Fruit fly (Drosophila melanogaster) whole organism, embryonic: ENCODE results near the gene Eig71Ei.

ENCODE experiments used
- Adf1 ChIP-seq: fragments of 200-800 bp; sonication (Bioruptor generic); IDR thresholded peaks from 2 replicates; pipeline ENCODE4 v1.3.6; 2022; ENCODE audit warnings: missing biosample characterization, missing genetic modification characterization
- CG11696 ChIP-seq: fragments of 200-800 bp; sonication (Bioruptor generic); IDR thresholded peaks from 2 replicates; pipeline ENCODE4 v1.3.6; 2022; ENCODE audit warnings: missing biosample characterization, missing genetic modification characterization
- CG13624 ChIP-seq: fragments of 200-800 bp; sonication (Bioruptor generic); optimal IDR thresholded peaks from 2 replicates; lab custom pipeline; 2016; ENCODE audit warnings: missing biosample characterization, missing genetic modification characterization
- CG13775 ChIP-seq: fragments of 200-800 bp; sonication (Bioruptor generic); optimal IDR thresholded peaks from 3 replicates; lab custom pipeline; 2017; ENCODE audit warnings: missing biosample characterization, mild to moderate bottlenecking, missing genetic modification characterization
- CG14860 ChIP-seq: fragments of 200-800 bp; sonication (Bioruptor generic); IDR thresholded peaks from 3 replicates; pipeline ENCODE4 v1.3.6; 2022; ENCODE audit warnings: missing biosample characterization, missing genetic modification characterization; ENCODE audit not compliant: partially characterized antibody
- CG15011 ChIP-seq: fragments of 200-800 bp; sonication (Bioruptor generic); optimal IDR thresholded peaks from 3 replicates; lab custom pipeline; 2018; ENCODE audit warnings: missing biosample characterization, mild to moderate bottlenecking, missing genetic modification characterization
- CG15601 ChIP-seq: fragments of 200-800 bp; sonication (Bioruptor generic); optimal IDR thresholded peaks from 3 replicates; lab custom pipeline; 2019; ENCODE audit warnings: missing biosample characterization, mild to moderate bottlenecking, missing genetic modification characterization, moderate library complexity
- CG1647 ChIP-seq: fragments of 200-800 bp; sonication (Bioruptor generic); optimal IDR thresholded peaks from 3 replicates; lab custom pipeline; 2016; ENCODE audit warnings: missing biosample characterization, missing genetic modification characterization
- CG17802 ChIP-seq: fragments of 200-800 bp; sonication (Bioruptor generic); optimal IDR thresholded peaks from 2 replicates; lab custom pipeline; 2018; ENCODE audit warnings: missing biosample characterization, mild to moderate bottlenecking, missing genetic modification characterization, moderate library complexity
- CG17912 ChIP-seq: fragments of 200-800 bp; sonication (Bioruptor generic); optimal IDR thresholded peaks from 2 replicates; lab custom pipeline; 2018; ENCODE audit warnings: missing biosample characterization, mild to moderate bottlenecking, missing genetic modification characterization
- CG18764 ChIP-seq: fragments of 200-800 bp; sonication (Bioruptor generic); optimal IDR thresholded peaks from 3 replicates; lab custom pipeline; 2016; ENCODE audit warnings: missing biosample characterization, missing genetic modification characterization
- CG30431 ChIP-seq: fragments of 200-800 bp; sonication (Bioruptor generic); optimal IDR thresholded peaks from 2 replicates; lab custom pipeline; 2017; ENCODE audit warnings: missing biosample characterization, missing genetic modification characterization
- CG4404 ChIP-seq: fragments of 200-800 bp; sonication (Bioruptor generic); IDR thresholded peaks from 2 replicates; pipeline ENCODE4 v1.3.6; 2022; ENCODE audit warnings: missing biosample characterization, missing genetic modification characterization
- CG6765 ChIP-seq: fragments of 200-800 bp; sonication (Bioruptor generic); optimal IDR thresholded peaks from 3 replicates; lab custom pipeline; 2017; ENCODE audit warnings: missing biosample characterization, mild to moderate bottlenecking, missing genetic modification characterization
- CG7357 ChIP-seq: fragments of 200-800 bp; sonication (Bioruptor generic); IDR thresholded peaks from 3 replicates; pipeline ENCODE4 v1.3.6; 2022; ENCODE audit warnings: missing biosample characterization, missing genetic modification characterization
- CG7372 ChIP-seq: fragments of 200-800 bp; sonication (Bioruptor generic); IDR thresholded peaks from 2 replicates; pipeline ENCODE4 v1.3.6; 2022; ENCODE audit warnings: missing biosample characterization, missing genetic modification characterization
- CG8478 ChIP-seq: fragments of >200 bp; optimal IDR thresholded peaks from 2 replicates; lab custom pipeline; 2018
- CG9609 ChIP-seq: fragments of 200-800 bp; sonication (Bioruptor generic); optimal IDR thresholded peaks from 3 replicates; lab custom pipeline; 2016; ENCODE audit warnings: missing biosample characterization, missing genetic modification characterization
- D ChIP-seq, 2 experiments: fragments of 200-800 bp in 1 of 2; fragments of >200 bp in 1 of 2; sonication (Bioruptor generic) in 1 of 2; optimal IDR thresholded peaks; 2 replicates in 1 of 2; 3 replicates in 1 of 2; lab custom pipeline; 2017; ENCODE audit warnings: mild to moderate bottlenecking in 1 of 2, missing biosample characterization in 1 of 2, missing genetic modification characterization in 1 of 2, missing genetic modification reagents in 1 of 2
- Dbx ChIP-seq: fragments of 200-800 bp; sonication (Bioruptor generic); IDR thresholded peaks from 3 replicates; pipeline ENCODE4 v1.3.6; 2022; ENCODE audit warnings: missing biosample characterization, missing genetic modification characterization
- Dip2 ChIP-seq: fragments of 200-800 bp; sonication (Bioruptor generic); IDR thresholded peaks from 2 replicates; pipeline ENCODE4 v1.3.6; 2022; ENCODE audit warnings: missing biosample characterization, missing genetic modification characterization
- Doc3 ChIP-seq: fragments of 200-800 bp; sonication (Bioruptor generic); IDR thresholded peaks from 3 replicates; pipeline ENCODE4 v1.3.6; 2022; ENCODE audit warnings: missing biosample characterization, missing genetic modification characterization; ENCODE audit not compliant: partially characterized antibody
- Dref ChIP-seq: fragments of 200-800 bp; sonication (Bioruptor generic); IDR thresholded peaks from 2 replicates; pipeline ENCODE4 v1.3.6; 2022; ENCODE audit warnings: missing biosample characterization, missing genetic modification characterization
- Drgx ChIP-seq: fragments of 200-800 bp; sonication (Bioruptor generic); IDR thresholded peaks from 2 replicates; pipeline ENCODE4 v1.3.6; 2022; ENCODE audit warnings: missing biosample characterization, missing genetic modification characterization
- Gsc ChIP-seq: fragments of 200-800 bp; sonication (Bioruptor generic); IDR thresholded peaks from 2 replicates; pipeline ENCODE4 v1.3.6; 2022; ENCODE audit warnings: missing biosample characterization, missing genetic modification characterization
- Hmr ChIP-seq: fragments of 200-800 bp; sonication (Bioruptor generic); optimal IDR thresholded peaks from 3 replicates; lab custom pipeline; 2017; ENCODE audit warnings: mild to moderate bottlenecking, missing biosample characterization, missing genetic modification reagents, missing genetic modification characterization
- Hmx ChIP-seq: fragments of 200-800 bp; sonication (Bioruptor generic); optimal IDR thresholded peaks from 2 replicates; lab custom pipeline; 2016; ENCODE audit warnings: missing biosample characterization, missing genetic modification characterization
- Hsf ChIP-seq: fragments of 200-800 bp; sonication (Bioruptor generic); optimal IDR thresholded peaks from 3 replicates; lab custom pipeline; 2016; ENCODE audit warnings: missing biosample characterization, missing genetic modification characterization
- MBD-R2 ChIP-seq: fragments of 200-800 bp; sonication (Bioruptor generic); IDR thresholded peaks from 2 replicates; pipeline ENCODE4 v1.3.6; 2022; ENCODE audit warnings: missing biosample characterization, missing genetic modification characterization
- Mad ChIP-seq: fragments of 200-800 bp; sonication (Bioruptor generic); optimal IDR thresholded peaks from 2 replicates; lab custom pipeline; 2016; ENCODE audit warnings: missing biosample characterization, missing genetic modification characterization
- Sox100B ChIP-seq: fragments of 200-800 bp; sonication (Bioruptor generic); optimal IDR thresholded peaks from 3 replicates; lab custom pipeline; 2018; ENCODE audit warnings: missing biosample characterization, mild to moderate bottlenecking, missing genetic modification characterization
- Sry-β ChIP-seq: fragments of 200-800 bp; sonication (Bioruptor generic); optimal IDR thresholded peaks from 2 replicates; lab custom pipeline; 2018; ENCODE audit warnings: missing biosample characterization, mild to moderate bottlenecking, missing genetic modification characterization, moderate library complexity
- Tbp ChIP-seq: fragments of >200 bp; optimal IDR thresholded peaks from 2 replicates; lab custom pipeline; 2018; ENCODE audit warnings: missing biosample characterization, missing genetic modification characterization
- bowl ChIP-seq: fragments of 200-800 bp; sonication (Bioruptor generic); IDR thresholded peaks from 2 replicates; pipeline ENCODE4 v1.3.6; 2022; ENCODE audit warnings: missing biosample characterization, missing genetic modification characterization
- cg ChIP-seq: fragments of 200-800 bp; sonication (Bioruptor generic); optimal IDR thresholded peaks from 3 replicates; lab custom pipeline; 2019; ENCODE audit warnings: missing biosample characterization, mild to moderate bottlenecking, missing genetic modification characterization, moderate library complexity
- dimm ChIP-seq: fragments of 200-800 bp; sonication (Bioruptor generic); IDR thresholded peaks from 2 replicates; pipeline ENCODE4 v1.3.6; 2022; ENCODE audit warnings: missing biosample characterization, missing genetic modification characterization
- dysf ChIP-seq: fragments of 200-800 bp; sonication (Bioruptor generic); IDR thresholded peaks from 3 replicates; pipeline ENCODE4 v1.3.6; 2022; ENCODE audit warnings: missing biosample characterization, missing genetic modification characterization
- ewg ChIP-seq: fragments of 200-800 bp; sonication (Bioruptor generic); optimal IDR thresholded peaks from 3 replicates; lab custom pipeline; 2017; ENCODE audit warnings: mild to moderate bottlenecking, missing biosample characterization, missing genetic modification reagents, missing genetic modification characterization
- exex ChIP-seq: fragments of 200-800 bp; sonication (Bioruptor generic); optimal IDR thresholded peaks from 4 replicates; lab custom pipeline; 2018; ENCODE audit warnings: missing biosample characterization, mild to moderate bottlenecking, missing genetic modification characterization, moderate library complexity
- fru ChIP-seq: fragments of >200 bp; optimal IDR thresholded peaks from 2 replicates; lab custom pipeline; 2017
- grn ChIP-seq: fragments of 200-800 bp; sonication (Bioruptor generic); optimal IDR thresholded peaks from 3 replicates; lab custom pipeline; 2017; ENCODE audit warnings: missing biosample characterization, missing genetic modification characterization
- hkb ChIP-seq, 2 experiments: fragments of 200-800 bp in 1 of 2; fragments of >200 bp in 1 of 2; sonication (Bioruptor generic) in 1 of 2; IDR thresholded peaks in 1 of 2; optimal IDR thresholded peaks in 1 of 2; 2 replicates each; pipeline versions ENCODE4 v1.3.6 to Lab custom; 2017 to 2022; ENCODE audit warnings: missing biosample characterization in 1 of 2, missing genetic modification characterization in 1 of 2
- klu ChIP-seq: fragments of 200-800 bp; sonication (Bioruptor generic); IDR thresholded peaks from 2 replicates; pipeline ENCODE4 v1.3.6; 2022; ENCODE audit warnings: missing biosample characterization, missing genetic modification characterization
- lov ChIP-seq, 2 experiments: fragments of 200-800 bp in 1 of 2; fragments of >200 bp in 1 of 2; sonication (Bioruptor generic) in 1 of 2; IDR thresholded peaks in 1 of 2; optimal IDR thresholded peaks in 1 of 2; 2 replicates in 1 of 2; 3 replicates in 1 of 2; pipeline versions ENCODE4 v1.3.6 to Lab custom; 2017 to 2022; ENCODE audit warnings: missing biosample characterization in 1 of 2, missing genetic modification characterization in 1 of 2
- peb ChIP-seq: fragments of 200-800 bp; sonication (Bioruptor generic); IDR thresholded peaks from 2 replicates; pipeline ENCODE4 v1.3.6; 2022; ENCODE audit warnings: missing biosample characterization, missing genetic modification characterization
- rib ChIP-seq: fragments of 200-800 bp; sonication (Bioruptor generic); IDR thresholded peaks from 2 replicates; pipeline ENCODE4 v1.3.6; 2022; ENCODE audit warnings: missing biosample characterization, missing genetic modification characterization
- sd ChIP-seq: fragments of 200-800 bp; sonication (Bioruptor generic); optimal IDR thresholded peaks from 3 replicates; lab custom pipeline; 2018; ENCODE audit warnings: missing biosample characterization, mild to moderate bottlenecking, missing genetic modification characterization, moderate library complexity
- sisA ChIP-seq: fragments of 200-800 bp; sonication (Bioruptor generic); IDR thresholded peaks from 2 replicates; pipeline ENCODE4 v1.3.6; 2022; ENCODE audit warnings: missing biosample characterization, missing genetic modification characterization
- usp ChIP-seq: fragments of >200 bp; optimal IDR thresholded peaks from 2 replicates; lab custom pipeline; 2017; ENCODE audit warnings: missing biosample characterization, missing genetic modification characterization
- vvl ChIP-seq: fragments of 200-800 bp; sonication (Bioruptor generic); IDR thresholded peaks from 2 replicates; pipeline ENCODE4 v1.3.6; 2022; ENCODE audit warnings: missing biosample characterization, missing genetic modification characterization
- zfh1 ChIP-seq: fragments of 200-800 bp; sonication (Bioruptor generic); IDR thresholded peaks from 3 replicates; pipeline ENCODE4 v1.3.6; 2022; ENCODE audit warnings: missing biosample characterization, missing genetic modification characterization

Gene Eig71Ei

dm6 chr3L:15624944-15625610, 34.4 kb upstream of the Eig71Ei start (continued):
- TF ChIP-seq hkb (optimal IDR thresholded peaks at IDR 0.05; lab: Kevin White, UChicago) (no peak), hkb (GFP tag; IDR thresholded peaks at IDR 0.05; lab: Robert Waterston, UW) (no peak), fru (lab: Kevin White, UChicago) (no peak), ewg (no peak), CG7372 (peak; percentile 98), Gsc (no peak), Dbx (GFP tag; lab: Robert Waterston, UW) (no peak), Sry-β (no peak), sd (tag; lab: Kevin White, UChicago) (no peak), Hmr (GFP tag; lab: Kevin White, UChicago) (no peak), Mad (no peak), usp (no peak), bowl (GFP tag; lab: Robert Waterston, UW) (0 out of 2 replicates have a peak, but pooled peaks have one; percentile 16), CG17912 (GFP tag; lab: Kevin White, UChicago) (no peak), exex (tag; lab: Kevin White, UChicago) (no peak), CG14860 (no peak), dysf (GFP tag; lab: Robert Waterston, UW) (no peak), Sox100B (no peak), peb (no peak), klu (no peak), MBD-R2 (GFP tag; lab: Robert Waterston, UW) (no peak), cg (GFP tag; lab: Kevin White, UChicago) (peak; percentile 67), Hsf (GFP tag; lab: Kevin White, UChicago) (no peak), CG13624 (GFP tag; lab: Kevin White, UChicago) (no peak), zfh1 (no peak), Adf1 (GFP tag; lab: Robert Waterston, UW) (peak; percentile 66), Doc3 (GFP tag; lab: Robert Waterston, UW) (no peak), CG15011 (no peak), D (optimal IDR thresholded peaks at IDR 0.05; lab: Kevin White, UChicago) (no peak), D (GFP tag; optimal IDR thresholded peaks at IDR 0.05; lab: Kevin White, UChicago) (no peak), dimm (GFP tag; lab: Robert Waterston, UW) (no peak), Dip2 (no peak), CG7357 (GFP tag; lab: Robert Waterston, UW) (no peak), CG11696 (GFP tag; lab: Robert Waterston, UW) (no peak), CG6765 (GFP tag; lab: Kevin White, UChicago) (no peak), CG13775 (GFP tag; lab: Kevin White, UChicago) (no peak), sisA (GFP tag; lab: Robert Waterston, UW) (no peak), grn (GFP tag; lab: Kevin White, UChicago) (no peak), Tbp (GFP tag; lab: Kevin White, UChicago) (no peak), Hmx (GFP tag; lab: Kevin White, UChicago) (no peak), CG17802 (tag; lab: Kevin White, UChicago) (no peak), CG4404 (GFP tag; lab: Robert Waterston, UW) (no peak), CG15601 (tag; lab: Kevin White, UChicago) (no peak), CG1647 (GFP tag; lab: Kevin White, UChicago) (no peak), Drgx (GFP tag; lab: Robert Waterston, UW) (0 out of 2 replicates have a peak, but pooled peaks have one; percentile 5), lov (optimal IDR thresholded peaks at IDR 0.05; lab: Kevin White, UChicago) (no peak), lov (GFP tag; IDR thresholded peaks at IDR 0.05; lab: Robert Waterston, UW) (no peak), CG9609 (GFP tag; lab: Kevin White, UChicago) (no peak), CG18764 (GFP tag; lab: Kevin White, UChicago) (no peak), Dref (GFP tag; lab: Robert Waterston, UW) (no peak), rib (GFP tag; lab: Robert Waterston, UW) (0 out of 2 replicates have a peak, but pooled peaks have one; percentile 36), CG8478 (lab: Kevin White, UChicago) (no peak), CG30431 (no peak), vvl (GFP tag; lab: Robert Waterston, UW) (0 out of 2 replicates have a peak, but pooled peaks have one; percentile 31)
